Fruit fly (Drosophila melanogaster): ENCODE data around the gene Trax.
A peak's percentile ranks its signal among the peaks of the same experiment; 100 is the strongest.

Gene Trax

dm6 chr3R:15361490-15361889 lies at the start of gene Trax, which contains the start of gene Cog2:
Gene Trax, plus strand, starts transcription at chr3R:15361692.
Gene Cog2, minus strand, starts transcription at chr3R:15361657.
- TF ChIP-seq CG8301 (tag; optimal IDR thresholded peaks at IDR 0.05) (no peak), CG32121 (GFP tag; IDR thresholded peaks at IDR 0.05) (peak; percentile 19; the same call in 1 of the 2 replicates)

dm6 chr3R:15313836-15314235 lies 47.7 kb upstream of the Trax start:
- TF ChIP-seq Pif1A (GFP tag; optimal IDR thresholded peaks at IDR 0.05) (no peak), CG9948 (tag; optimal IDR thresholded peaks at IDR 0.05) (no peak), gl (tag; optimal IDR thresholded peaks at IDR 0.05) (no peak), CG17806 (tag; optimal IDR thresholded peaks at IDR 0.05) (no peak), Ets98B (GFP tag; IDR thresholded peaks at IDR 0.05) (no peak), CG14655 (GFP tag; optimal IDR thresholded peaks at IDR 0.05) (no peak), CG34367 (tag; optimal IDR thresholded peaks at IDR 0.05) (no peak), CG8301 (tag; optimal IDR thresholded peaks at IDR 0.05) (no peak), CG12605 (GFP tag; IDR thresholded peaks at IDR 0.05) (no peak), CG13204 (GFP tag; optimal IDR thresholded peaks at IDR 0.05) (no peak), CG4496 (GFP tag; IDR thresholded peaks at IDR 0.05) (no peak), rn (GFP tag; IDR thresholded peaks at IDR 0.05) (no peak), CG32121 (GFP tag; IDR thresholded peaks at IDR 0.05) (no peak), Pif1B (GFP tag; optimal IDR thresholded peaks at IDR 0.05) (no peak), CG10348 (GFP tag; IDR thresholded peaks at IDR 0.05) (no peak), CG15710 (tag; optimal IDR thresholded peaks at IDR 0.05) (no peak), EcR (GFP tag; optimal IDR thresholded peaks at IDR 0.05) (no peak)

DNA sequence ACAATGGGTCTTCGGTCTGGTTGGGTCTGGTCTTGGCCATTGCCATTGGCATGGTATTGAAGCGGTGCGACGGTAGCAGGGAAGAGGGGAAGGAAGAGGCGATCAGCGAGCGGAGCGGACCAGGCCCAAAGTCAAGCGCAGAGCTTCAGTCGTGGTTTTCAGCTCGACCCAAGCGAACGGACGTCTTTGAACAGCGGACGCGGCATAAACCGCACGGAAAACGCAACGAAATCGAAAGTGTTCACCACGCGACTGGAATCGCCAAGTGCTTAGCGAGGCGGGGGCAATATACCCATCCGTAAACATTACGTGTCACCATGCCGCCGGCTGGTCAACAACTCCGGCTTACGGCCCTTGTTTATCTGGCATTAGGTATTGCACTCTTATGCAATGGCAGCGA lies 45.2 kb upstream of the Trax start, which contains the start of gene CG14866:
Gene CG14866 (plus strand): TSS at position 146 of the 400 bp plus-strand sequence.
- no peak for TF ChIP-seq D1 (tag; optimal IDR thresholded peaks at IDR 0.05)
- no peak for TF ChIP-seq EcR (GFP tag; optimal IDR thresholded peaks at IDR 0.05)
- no peak for TF ChIP-seq CG12605 (GFP tag; IDR thresholded peaks at IDR 0.05)
- TF ChIP-seq Ets98B (GFP tag; IDR thresholded peaks at IDR 0.05), result no peak
- no peak for TF ChIP-seq CG14655 (GFP tag; optimal IDR thresholded peaks at IDR 0.05)

DNA sequence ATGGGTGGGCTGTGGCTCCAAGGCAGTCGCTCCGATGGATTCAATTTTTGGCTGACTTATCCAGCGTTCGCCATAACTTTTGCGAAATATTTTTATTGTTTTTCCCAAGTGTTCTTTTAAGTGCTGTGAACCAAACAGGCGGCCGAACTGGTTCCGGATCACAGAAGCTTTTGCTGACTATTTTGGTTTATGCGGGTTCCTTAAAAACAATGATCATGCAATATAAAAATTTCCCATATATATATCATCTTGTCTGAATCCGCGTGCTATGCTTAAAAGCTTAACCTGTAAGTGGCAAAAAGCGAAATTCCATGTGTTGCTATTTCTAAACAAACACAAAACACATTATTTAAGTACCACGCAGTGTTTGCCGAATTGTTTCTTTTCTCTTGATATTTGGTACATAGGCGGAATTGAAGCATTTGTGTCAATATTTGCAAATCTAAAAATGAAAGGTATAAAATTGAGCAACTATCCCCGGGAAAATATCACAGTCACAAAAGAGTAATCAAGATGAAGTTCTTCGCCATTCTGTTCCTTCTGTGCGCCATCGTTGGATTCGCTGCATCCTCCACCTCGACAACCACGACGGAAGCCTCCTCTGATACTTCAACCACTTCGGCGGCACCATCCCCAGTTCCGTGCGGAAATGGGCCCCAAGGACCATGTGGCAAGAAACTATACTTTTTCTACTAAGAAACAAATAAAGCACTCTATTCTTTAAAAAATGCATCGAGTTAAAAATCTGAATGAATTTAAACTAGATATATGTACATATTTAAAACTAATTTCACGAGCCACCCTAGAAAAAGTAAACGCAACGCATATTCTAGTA lies 41.4 kb upstream of the Trax start, which contains the start of the genes CG6276 and CG44040:
Gene CG6276 (minus strand): TSS at position 158 of the 835 bp plus-strand sequence.
Gene CG44040 (plus strand): TSS at position 467 of the 835 bp plus-strand sequence.
- TF ChIP-seq CG9948 (tag; optimal IDR thresholded peaks at IDR 0.05) (peak; percentile 25), CG17806 (tag; optimal IDR thresholded peaks at IDR 0.05) (peak; percentile 44), gl (tag; optimal IDR thresholded peaks at IDR 0.05) (no peak), CG12605 (GFP tag; IDR thresholded peaks at IDR 0.05) (0 out of 2 replicates have a peak, but pooled peaks have one; percentile 9), CG15710 (tag; optimal IDR thresholded peaks at IDR 0.05) (peak; percentile 46), CG13204 (GFP tag; optimal IDR thresholded peaks at IDR 0.05) (no peak), CG10348 (GFP tag; IDR thresholded peaks at IDR 0.05) (no peak), CG32121 (GFP tag; IDR thresholded peaks at IDR 0.05) (peak; percentile 35), Ets98B (GFP tag; IDR thresholded peaks at IDR 0.05) (peak; percentile 73), Pif1A (GFP tag; optimal IDR thresholded peaks at IDR 0.05) (no peak), D1 (tag; optimal IDR thresholded peaks at IDR 0.05) (no peak), rn (GFP tag; IDR thresholded peaks at IDR 0.05) (0 out of 2 replicates have a peak, but pooled peaks have one; percentile 4), fd96Ca (GFP tag; IDR thresholded peaks at IDR 0.05) (peak; percentile 71), CG34367 (tag; optimal IDR thresholded peaks at IDR 0.05) (peak; percentile 50), CG14655 (GFP tag; optimal IDR thresholded peaks at IDR 0.05) (no peak), EcR (GFP tag; optimal IDR thresholded peaks at IDR 0.05) (no peak), Snoo (tag; optimal IDR thresholded peaks at IDR 0.05) (peak; percentile 61), Pif1B (GFP tag; optimal IDR thresholded peaks at IDR 0.05) (no peak), CG8301 (tag; optimal IDR thresholded peaks at IDR 0.05) (peak; percentile 59), CG8159 (tag; optimal IDR thresholded peaks at IDR 0.05) (peak; percentile 98), CG4496 (GFP tag; IDR thresholded peaks at IDR 0.05) (peak; percentile 53; the same call in 2 of the 3 replicates)

- TF ChIP-seq Ets98B (GFP tag; IDR thresholded peaks at IDR 0.05), result no peak
- TF ChIP-seq gl (tag; optimal IDR thresholded peaks at IDR 0.05), result no peak
- no peak for TF ChIP-seq CG13204 (GFP tag; optimal IDR thresholded peaks at IDR 0.05)
These were observed 40.8 kb upstream of the Trax start, which contains the start of gene ear for dm6 chr3R:15320747-15321085. Gene ear, plus strand, starts transcription at chr3R:15320756.

DNA sequence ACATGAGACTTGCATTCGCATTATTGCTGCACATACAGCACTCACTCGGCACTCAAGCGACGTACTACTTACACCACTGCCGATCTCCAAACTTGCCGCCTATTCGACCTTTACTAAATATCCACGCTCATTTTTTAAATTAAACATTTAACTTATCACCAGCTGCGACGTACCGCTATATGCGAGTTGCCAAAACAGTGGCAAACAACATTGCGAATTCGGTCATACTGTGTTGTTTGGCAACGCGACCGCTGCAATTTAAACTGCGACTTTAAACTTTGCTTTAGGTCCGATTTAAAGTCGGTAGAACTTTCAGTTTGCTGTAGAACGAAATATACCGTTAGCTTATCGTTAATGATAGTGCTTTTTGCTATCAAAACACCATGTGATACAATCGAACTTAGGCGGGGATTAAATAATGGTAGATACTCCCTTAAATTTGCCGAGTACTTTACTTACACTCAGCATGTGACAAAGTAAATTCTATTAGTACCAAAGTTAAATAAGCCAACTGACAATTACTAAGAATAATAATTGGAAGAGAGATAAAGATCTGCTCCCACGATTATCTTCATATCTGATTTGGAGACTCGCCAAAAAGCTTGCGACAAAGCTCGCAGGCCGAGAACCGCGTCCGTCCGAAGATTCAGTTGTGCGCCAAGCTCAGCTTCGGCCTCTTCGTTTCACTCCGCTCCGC lies 33.3 kb upstream of the Trax start, which contains the start of the genes CG6236 and ea:
Gene CG6236 (minus strand): TSS at position 187 of the 697 bp plus-strand sequence.
Gene ea (plus strand): TSS at position 647 of the 697 bp plus-strand sequence.
- no peak for TF ChIP-seq CG13204 (GFP tag; optimal IDR thresholded peaks at IDR 0.05)
- TF ChIP-seq CG12605 (GFP tag; IDR thresholded peaks at IDR 0.05), result no peak

Measured in whole organism, pupa.